Worm (Caenorhabditis elegans) whole organism, late embryonic: ENCODE measurements around the gene phf-33.
A peak's percentile ranks its signal among the peaks of the same experiment; 100 is the strongest.

Experiments
- F13H6.1 ChIP-seq: sonication (generic microtip); optimal IDR thresholded peaks from 2 replicates; lab custom pipeline; 2016; ENCODE audit warnings: missing genetic modification characterization, missing compliant biosample characterization
- K09A11.1 ChIP-seq: sonication (generic microtip); optimal IDR thresholded peaks from 2 replicates; lab custom pipeline; 2017; ENCODE audit warnings: antibody characterized with exemption, mild to moderate bottlenecking, missing genetic modification characterization, missing compliant biosample characterization; ENCODE audit not compliant: insufficient read depth
- Y22D7AL.16 ChIP-seq: sonication (generic microtip); optimal IDR thresholded peaks from 2 replicates; lab custom pipeline; 2016; ENCODE audit warnings: missing genetic modification characterization, missing compliant biosample characterization
- ahr-1 ChIP-seq: sonication (generic microtip); optimal IDR thresholded peaks from 2 replicates; lab custom pipeline; 2016; ENCODE audit warnings: missing genetic modification characterization, missing compliant biosample characterization
- ama-1 ChIP-seq: fragments of 150-350 bp; optimal IDR thresholded peaks from 2 replicates; lab custom pipeline; 2014
- ceh-14 ChIP-seq: sonication (generic microtip); optimal IDR thresholded peaks from 2 replicates; lab custom pipeline; 2016; ENCODE audit warnings: missing genotype, missing genetic modification characterization, missing compliant biosample characterization
- ceh-18 ChIP-seq: sonication (generic microtip); optimal IDR thresholded peaks from 2 replicates; lab custom pipeline; 2016; ENCODE audit warnings: missing genetic modification characterization, missing compliant biosample characterization
- ceh-2 ChIP-seq: sonication (generic microtip); optimal IDR thresholded peaks from 2 replicates; lab custom pipeline; 2016; ENCODE audit warnings: missing genotype, missing genetic modification characterization, missing compliant biosample characterization
- ceh-34 ChIP-seq: sonication (generic microtip); optimal IDR thresholded peaks from 2 replicates; lab custom pipeline; 2016; ENCODE audit warnings: mild to moderate bottlenecking, missing genetic modification characterization, missing compliant biosample characterization
- ceh-6 ChIP-seq: fragments of 200-800 bp; sonication (Bioruptor generic); optimal IDR thresholded peaks from 2 replicates; lab custom pipeline; 2018; ENCODE audit warnings: mild to moderate bottlenecking, missing genetic modification characterization, missing compliant biosample characterization
- dmd-4 ChIP-seq: sonication (generic microtip); optimal IDR thresholded peaks from 2 replicates; lab custom pipeline; 2016; ENCODE audit warnings: borderline replicate concordance, missing genetic modification characterization, missing compliant biosample characterization
- dve-1 ChIP-seq: sonication (generic microtip); optimal IDR thresholded peaks from 2 replicates; lab custom pipeline; 2017; ENCODE audit warnings: antibody characterized with exemption, mild to moderate bottlenecking, missing genetic modification characterization, missing compliant biosample characterization
- elt-2 ChIP-seq: sonication (generic microtip); optimal IDR thresholded peaks from 2 replicates; lab custom pipeline; 2016; ENCODE audit warnings: missing genetic modification reagents, missing genetic modification characterization, missing compliant biosample characterization
- ets-4 ChIP-seq: sonication (generic microtip); optimal IDR thresholded peaks from 2 replicates; lab custom pipeline; 2016; ENCODE audit warnings: missing genetic modification characterization, missing compliant biosample characterization
- eyg-1 ChIP-seq: sonication (generic microtip); optimal IDR thresholded peaks from 2 replicates; lab custom pipeline; 2016; ENCODE audit warnings: missing genotype, missing genetic modification characterization, missing compliant biosample characterization
- fax-1 ChIP-seq: sonication (generic microtip); optimal IDR thresholded peaks from 2 replicates; lab custom pipeline; 2016; ENCODE audit warnings: missing genotype, missing genetic modification characterization, missing compliant biosample characterization
- hlh-15 ChIP-seq: sonication (generic microtip); optimal IDR thresholded peaks from 2 replicates; lab custom pipeline; 2016; ENCODE audit warnings: missing genetic modification characterization, missing compliant biosample characterization
- hlh-30 ChIP-seq: sonication (generic microtip); optimal IDR thresholded peaks from 2 replicates; lab custom pipeline; 2017; ENCODE audit warnings: antibody characterized with exemption, missing genetic modification characterization, missing compliant biosample characterization; ENCODE audit not compliant: insufficient read depth
- hlh-6 ChIP-seq: sonication (generic microtip); optimal IDR thresholded peaks from 2 replicates; lab custom pipeline; 2016; ENCODE audit warnings: missing genotype, missing genetic modification characterization, missing compliant biosample characterization
- hlh-8 ChIP-seq: sonication (generic microtip); optimal IDR thresholded peaks from 2 replicates; lab custom pipeline; 2016; ENCODE audit warnings: missing genotype, missing genetic modification characterization, missing compliant biosample characterization
- lim-6 ChIP-seq: sonication (generic microtip); optimal IDR thresholded peaks from 2 replicates; lab custom pipeline; 2016; ENCODE audit warnings: missing genetic modification characterization, missing compliant biosample characterization
- lin-11 ChIP-seq: fragments of 200-800 bp; sonication (Bioruptor generic); optimal IDR thresholded peaks from 2 replicates; lab custom pipeline; 2018; ENCODE audit warnings: mild to moderate bottlenecking, missing genetic modification characterization, missing compliant biosample characterization
- mec-3 ChIP-seq: sonication (generic microtip); optimal IDR thresholded peaks from 2 replicates; lab custom pipeline; 2016; ENCODE audit warnings: borderline replicate concordance, missing genetic modification characterization, missing compliant biosample characterization
- nfya-1 ChIP-seq: sonication (generic microtip); optimal IDR thresholded peaks from 2 replicates; lab custom pipeline; 2017; ENCODE audit warnings: missing genetic modification characterization, mild to moderate bottlenecking, missing compliant biosample characterization, antibody characterized with exemption, moderate library complexity
- npax-4 ChIP-seq: sonication (generic microtip); optimal IDR thresholded peaks from 2 replicates; lab custom pipeline; 2016; ENCODE audit warnings: missing genetic modification characterization, missing compliant biosample characterization
- odd-2 ChIP-seq: sonication (generic microtip); optimal IDR thresholded peaks from 2 replicates; lab custom pipeline; 2017; ENCODE audit warnings: antibody characterized with exemption, mild to moderate bottlenecking, missing genetic modification characterization, missing compliant biosample characterization
- pag-3 ChIP-seq: sonication (generic microtip); optimal IDR thresholded peaks from 2 replicates; lab custom pipeline; 2016; ENCODE audit warnings: missing compliant biosample characterization, missing genetic modification characterization, borderline replicate concordance
- pat-9 ChIP-seq: fragments of 200-800 bp; sonication (Bioruptor generic); optimal IDR thresholded peaks from 2 replicates; lab custom pipeline; 2018; ENCODE audit warnings: mild to moderate bottlenecking, missing genetic modification characterization, moderate library complexity, missing compliant biosample characterization
- pha-2 ChIP-seq: sonication (generic microtip); optimal IDR thresholded peaks from 2 replicates; lab custom pipeline; 2017; ENCODE audit warnings: mild to moderate bottlenecking, missing genetic modification characterization, missing compliant biosample characterization
- sdc-2 ChIP-seq: sonication (generic microtip); optimal IDR thresholded peaks from 2 replicates; lab custom pipeline; 2016; ENCODE audit warnings: missing genotype, missing genetic modification characterization, missing compliant biosample characterization
- sox-2 ChIP-seq: fragments of 200-800 bp; sonication (Bioruptor generic); IDR thresholded peaks from 2 replicates; pipeline ENCODE4 v1.3.6; 2022; ENCODE audit warnings: missing genetic modification reagents, missing genetic modification characterization, missing compliant biosample characterization
- sox-4 ChIP-seq: sonication (generic microtip); optimal IDR thresholded peaks from 2 replicates; lab custom pipeline; 2017; ENCODE audit warnings: mild to moderate bottlenecking, missing genetic modification characterization, inconsistent platforms, missing compliant biosample characterization
- tbx-2 ChIP-seq: sonication (generic microtip); optimal IDR thresholded peaks from 2 replicates; lab custom pipeline; 2016; ENCODE audit warnings: missing genetic modification characterization, missing compliant biosample characterization
- tbx-7 ChIP-seq: sonication (generic microtip); optimal IDR thresholded peaks from 2 replicates; lab custom pipeline; 2016; ENCODE audit warnings: missing genotype, missing genetic modification characterization, missing compliant biosample characterization
- ttx-3 ChIP-seq: sonication (generic microtip); optimal IDR thresholded peaks from 2 replicates; lab custom pipeline; 2016; ENCODE audit warnings: missing genetic modification reagents, missing genetic modification characterization, missing compliant biosample characterization
- unc-42 ChIP-seq: sonication (generic microtip); optimal IDR thresholded peaks from 2 replicates; lab custom pipeline; 2016; ENCODE audit warnings: missing genotype, missing genetic modification characterization, missing compliant biosample characterization
- unc-55 ChIP-seq: sonication (generic microtip); optimal IDR thresholded peaks from 2 replicates; lab custom pipeline; 2017; ENCODE audit warnings: missing biosample characterization, missing genetic modification reagents, missing genetic modification characterization
- zip-5 ChIP-seq: sonication (generic microtip); optimal IDR thresholded peaks from 2 replicates; lab custom pipeline; 2016; ENCODE audit warnings: missing genetic modification characterization, missing compliant biosample characterization
- ztf-16 ChIP-seq: sonication (generic microtip); optimal IDR thresholded peaks from 2 replicates; lab custom pipeline; 2017; ENCODE audit warnings: missing genetic modification characterization, missing compliant biosample characterization

phf-33 gene

DNA sequence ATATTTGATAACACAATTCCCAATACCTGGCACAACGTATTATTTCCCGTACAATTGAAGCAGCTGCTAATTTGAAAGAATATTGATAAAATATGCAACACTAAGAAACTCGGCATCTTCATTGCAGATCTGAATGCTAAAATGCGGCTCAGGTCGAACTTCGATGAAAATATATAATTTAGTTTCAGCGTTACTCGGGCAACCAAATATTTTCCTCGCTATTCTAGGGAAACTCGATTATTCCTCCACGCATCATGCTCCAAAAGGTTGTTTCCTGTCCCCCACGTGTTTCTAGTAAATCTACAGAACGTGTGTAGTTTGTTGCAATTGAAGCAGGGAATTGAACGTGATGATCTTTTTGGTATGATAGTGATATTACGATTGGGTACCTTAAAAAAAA, 29.7 kb downstream of the phf-33 start:
- TF ChIP-seq ceh-6 (GFP tag; lab: Kevin White, UChicago), result no peak
- no peak for TF ChIP-seq fax-1 (tag; lab: Kevin White, UChicago)
- TF ChIP-seq nfya-1 (tag; lab: Kevin White, UChicago), result no peak
- TF ChIP-seq sox-2, result no peak
- no peak for TF ChIP-seq dmd-4 (tag; lab: Kevin White, UChicago)
- no peak for TF ChIP-seq hlh-30
- no peak for TF ChIP-seq eyg-1 (tag; lab: Kevin White, UChicago)
- no peak for TF ChIP-seq mec-3
- no peak for TF ChIP-seq pha-2 (tag; lab: Kevin White, UChicago)
- no peak for TF ChIP-seq ceh-2 (tag; lab: Kevin White, UChicago)

DNA sequence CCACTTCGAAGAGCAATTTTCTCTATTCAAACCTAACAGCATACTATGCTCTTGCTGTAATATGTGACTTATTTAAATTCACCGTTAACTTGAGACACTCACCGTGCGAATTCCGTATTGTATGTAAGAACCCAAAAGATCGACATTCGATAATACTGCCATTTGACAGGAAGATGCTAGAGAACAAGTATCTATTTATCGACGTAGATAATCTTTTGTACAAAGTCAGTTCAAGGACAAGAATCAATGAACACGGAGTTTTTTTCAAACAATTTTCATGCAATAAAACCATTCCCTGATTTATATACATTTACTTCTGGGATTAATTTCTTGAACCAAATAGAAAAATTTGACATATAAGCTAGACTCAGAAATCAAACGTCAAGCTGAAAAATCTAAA, 30.5 kb downstream of the phf-33 start, which contains the start of gene K08H2.7:
K08H2.7 (minus strand) TSS at position 173 of the 400 bp plus-strand sequence.
- TF ChIP-seq ttx-3 (tag; lab: Kevin White, UChicago), result no peak
- no peak for TF ChIP-seq ztf-16 (tag; lab: Kevin White, UChicago)
- TF ChIP-seq ahr-1 (tag; lab: Kevin White, UChicago), result no peak
- TF ChIP-seq ets-4, result no peak
- TF ChIP-seq tbx-2 (tag; lab: Kevin White, UChicago), result no peak
- TF ChIP-seq unc-55 (GFP tag; lab: Kevin White, UChicago), result no peak
- TF ChIP-seq lim-6 (tag; lab: Kevin White, UChicago), result no peak
- no peak for TF ChIP-seq dmd-4 (tag; lab: Kevin White, UChicago)
- TF ChIP-seq dve-1 (tag; lab: Kevin White, UChicago), result no peak
- TF ChIP-seq ceh-34 (tag; lab: Kevin White, UChicago), result no peak
- TF ChIP-seq pat-9 (tag; lab: Kevin White, UChicago), result no peak
- no peak for TF ChIP-seq tbx-7 (tag; lab: Kevin White, UChicago)
- TF ChIP-seq sdc-2 (tag; lab: Kevin White, UChicago), result no peak
- TF ChIP-seq sox-4 (tag; lab: Kevin White, UChicago), result no peak

DNA sequence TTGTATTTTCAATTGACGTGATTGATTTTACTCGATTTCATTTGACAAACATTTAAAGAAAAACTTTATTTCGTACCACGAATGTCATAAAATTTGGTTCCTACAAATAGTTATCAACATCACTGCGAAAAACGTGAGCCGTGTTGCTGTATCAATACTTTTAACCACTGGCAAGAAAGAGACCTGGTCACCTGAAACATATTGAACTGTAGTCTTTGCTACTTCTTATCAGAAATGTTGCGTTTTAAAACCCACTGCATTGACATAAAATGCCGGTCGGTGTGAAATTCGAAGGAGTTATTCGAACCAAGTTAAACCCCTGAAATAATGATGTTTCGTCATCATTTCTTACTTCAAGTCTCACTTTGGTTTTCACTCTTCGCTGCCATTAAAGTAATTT, 31.2 kb downstream of the phf-33 start:
- no peak for TF ChIP-seq ceh-14 (tag; lab: Kevin White, UChicago)
- no peak for TF ChIP-seq dve-1 (tag; lab: Kevin White, UChicago)

DNA sequence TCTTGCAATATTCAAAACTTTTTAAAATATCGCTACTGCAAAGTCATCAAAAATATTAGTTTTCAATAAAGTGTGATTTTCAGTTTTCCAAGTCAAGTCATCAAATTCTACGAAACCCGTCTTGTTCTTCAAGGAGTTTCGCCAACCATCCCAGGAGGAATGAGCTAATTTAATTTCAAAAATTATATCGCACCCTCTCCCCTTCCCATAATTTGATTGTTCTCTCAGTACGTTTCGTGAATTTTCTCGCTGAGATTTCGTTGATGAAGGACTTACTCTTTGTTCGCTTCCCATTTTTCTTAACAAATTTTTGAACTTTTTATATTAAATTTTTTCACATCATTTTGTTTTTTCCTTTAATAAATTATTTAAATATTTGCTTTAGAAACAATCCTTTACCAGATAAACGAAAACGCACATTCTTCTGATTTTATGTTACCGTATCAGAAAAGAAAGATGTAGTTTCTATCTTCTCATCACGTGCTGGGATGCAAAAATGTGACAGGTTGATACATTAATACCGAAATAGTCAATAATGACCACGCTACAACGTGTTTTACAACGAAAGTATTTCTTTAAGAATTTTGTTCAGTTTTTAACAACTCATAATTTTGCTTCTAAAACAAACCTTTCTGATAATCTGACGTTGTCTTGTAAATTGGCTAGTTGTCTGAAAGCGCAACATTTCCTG, 32.0 kb downstream of the phf-33 start:
- no peak for TF ChIP-seq dve-1 (tag; lab: Kevin White, UChicago)
- peak; percentile 97 for TF ChIP-seq unc-42

DNA sequence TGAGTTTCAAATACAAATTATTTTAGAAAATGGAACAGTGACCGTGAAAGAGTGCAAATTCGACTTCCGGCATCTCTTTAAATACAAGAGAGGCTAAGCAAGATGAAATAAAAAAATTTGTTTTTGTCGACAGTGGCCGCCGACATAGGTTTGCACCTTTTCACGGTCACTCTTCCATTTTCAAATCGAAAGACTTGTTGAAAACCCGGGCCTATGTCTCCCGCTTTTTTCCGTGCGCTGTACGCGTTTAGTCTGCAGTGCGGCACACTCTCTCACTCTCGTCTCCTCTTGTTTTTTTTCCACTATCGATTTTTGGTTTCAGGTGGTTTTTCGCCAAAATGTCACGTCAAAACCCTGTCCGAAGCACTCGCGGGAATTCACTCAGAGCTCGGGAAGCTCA, 33.7 kb downstream of the phf-33 start, which contains the start of gene hpl-1:
hpl-1 (plus strand) TSS at position 301 of the 400 bp plus-strand sequence.
- TF ChIP-seq K09A11.1 (tag; lab: Kevin White, UChicago), result peak; percentile 10
- no peak for TF ChIP-seq zip-5 (tag; lab: Kevin White, UChicago)
- TF ChIP-seq, all 69 proteins: peak for 1

DNA sequence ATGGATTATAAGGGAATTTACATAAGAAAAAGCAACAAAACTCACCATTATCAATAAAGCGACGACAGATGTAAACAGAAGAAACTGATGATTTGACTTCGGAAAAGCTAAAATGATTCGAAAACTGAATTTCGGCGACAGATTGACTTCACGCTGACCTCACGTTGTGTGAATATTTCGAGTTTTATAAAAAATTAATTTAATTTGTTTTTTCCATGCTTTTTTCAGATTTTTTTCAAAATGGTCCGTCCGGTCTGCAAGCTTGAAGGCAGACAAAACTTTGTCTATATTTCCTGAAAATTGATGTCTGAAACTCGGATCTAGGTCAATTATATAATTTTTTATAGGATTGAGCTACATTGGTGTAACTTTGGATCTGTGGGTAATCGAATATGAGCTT, 36.5 kb downstream of the phf-33 start, which contains the start of gene K08H2.5:
K08H2.5 (minus strand) TSS at position 101 of the 400 bp plus-strand sequence.
- TF ChIP-seq ama-1 (lab: Kevin White, UChicago) (no peak), ceh-2 (tag; lab: Kevin White, UChicago) (no peak), elt-2 (no peak), hlh-15 (tag; lab: Kevin White, UChicago) (no peak), sox-4 (tag; lab: Kevin White, UChicago) (no peak), Y22D7AL.16 (tag; lab: Kevin White, UChicago) (no peak), odd-2 (tag; lab: Kevin White, UChicago) (no peak), ttx-3 (tag; lab: Kevin White, UChicago) (no peak), hlh-8 (no peak), pag-3 (tag; lab: Kevin White, UChicago) (no peak), npax-4 (tag; lab: Kevin White, UChicago) (no peak), tbx-7 (tag; lab: Kevin White, UChicago) (no peak), hlh-6 (tag; lab: Kevin White, UChicago) (no peak), lin-11 (tag; lab: Kevin White, UChicago) (no peak), F13H6.1 (tag; lab: Kevin White, UChicago) (no peak), ceh-18 (tag; lab: Kevin White, UChicago) (no peak)
